Worm (Caenorhabditis elegans) whole organism, L3 larva: ENCODE data around the gene H05C05.1.

Experiments used
- aly-2 ChIP-seq: fragments of 150-350 bp; optimal IDR thresholded peaks from 2 replicates; lab custom pipeline; 2014; ENCODE audit warnings: missing biosample characterization, missing genetic modification characterization
- ama-1 ChIP-seq: fragments of 150-350 bp; optimal IDR thresholded peaks from 2 replicates; lab custom pipeline; 2018
- ceh-16 ChIP-seq: sonication (generic microtip); optimal IDR thresholded peaks from 2 replicates; lab custom pipeline; 2017; ENCODE audit warnings: missing biosample characterization, missing genetic modification characterization
- ceh-28 ChIP-seq: fragments of 150-350 bp; optimal IDR thresholded peaks from 2 replicates; lab custom pipeline; 2014; ENCODE audit warnings: missing biosample characterization, missing genetic modification reagents, missing genetic modification characterization
- ceh-9 ChIP-seq: sonication (generic microtip); optimal IDR thresholded peaks from 2 replicates; lab custom pipeline; 2018; ENCODE audit warnings: missing biosample characterization, missing genetic modification characterization
- daf-12 ChIP-seq: fragments of 150-350 bp; optimal IDR thresholded peaks from 2 replicates; lab custom pipeline; 2014; ENCODE audit warnings: missing biosample characterization, missing genetic modification reagents, missing genetic modification characterization
- egl-27 ChIP-seq: sonication (generic microtip); optimal IDR thresholded peaks from 4 replicates; lab custom pipeline; 2017; ENCODE audit warnings: missing biosample characterization, missing genetic modification reagents, missing genetic modification characterization
- egl-5 ChIP-seq: fragments of 150-350 bp; optimal IDR thresholded peaks from 2 replicates; lab custom pipeline; 2017; ENCODE audit warnings: missing biosample characterization, missing genetic modification reagents, missing genetic modification characterization, inconsistent platforms
- elt-1 ChIP-seq: fragments of 150-350 bp; optimal IDR thresholded peaks from 2 replicates; lab custom pipeline; 2014; ENCODE audit warnings: missing biosample characterization, missing genetic modification characterization
- elt-2 ChIP-seq: sonication (generic microtip); optimal IDR thresholded peaks from 2 replicates; lab custom pipeline; 2016; ENCODE audit warnings: missing genetic modification reagents, mild to moderate bottlenecking, missing genetic modification characterization, missing compliant biosample characterization
- elt-3 ChIP-seq, 3 experiments: fragments of 150-350 bp in 1 of 3; sonication (generic microtip) in 2 of 3; optimal IDR thresholded peaks; 2 replicates in 2 of 3; 4 replicates in 1 of 3; lab custom pipeline; 2014 to 2017; ENCODE audit warnings: missing biosample characterization in 3 of 3, missing genetic modification characterization in 3 of 3
- fkh-2 ChIP-seq: fragments of 150-350 bp; optimal IDR thresholded peaks from 2 replicates; lab custom pipeline; 2014; ENCODE audit warnings: missing biosample characterization, missing genetic modification reagents, missing genetic modification characterization
- hmg-11 ChIP-seq: sonication (generic microtip); optimal IDR thresholded peaks from 2 replicates; lab custom pipeline; 2016; ENCODE audit warnings: missing genetic modification characterization, missing compliant biosample characterization
- jun-1 ChIP-seq: fragments of 150-350 bp; optimal IDR thresholded peaks from 2 replicates; lab custom pipeline; 2014; ENCODE audit warnings: missing biosample characterization, missing genetic modification reagents, missing genetic modification characterization
- lin-15B ChIP-seq: fragments of 150-350 bp; optimal IDR thresholded peaks from 2 replicates; lab custom pipeline; 2014; ENCODE audit warnings: missing biosample characterization, missing genetic modification characterization
- lsy-12 ChIP-seq: sonication (generic microtip); optimal IDR thresholded peaks from 2 replicates; lab custom pipeline; 2016; ENCODE audit warnings: mild to moderate bottlenecking, missing genetic modification characterization, missing compliant biosample characterization
- mdl-1 ChIP-seq: fragments of 150-350 bp; optimal IDR thresholded peaks from 2 replicates; lab custom pipeline; 2014; ENCODE audit warnings: missing biosample characterization, missing genetic modification characterization
- mml-1 ChIP-seq: fragments of 150-350 bp; sonication (generic microtip); optimal IDR thresholded peaks from 3 replicates; lab custom pipeline; 2014; ENCODE audit warnings: missing biosample characterization, missing genetic modification characterization
- nfya-1 ChIP-seq: sonication (generic microtip); optimal IDR thresholded peaks from 2 replicates; lab custom pipeline; 2017; ENCODE audit warnings: missing genetic modification characterization, mild to moderate bottlenecking, missing compliant biosample characterization, antibody characterized with exemption, moderate library complexity; ENCODE audit not compliant: insufficient read depth
- nhr-11 ChIP-seq: fragments of 150-350 bp; optimal IDR thresholded peaks from 2 replicates; lab custom pipeline; 2014; ENCODE audit warnings: missing biosample characterization, missing genetic modification characterization
- nhr-12 ChIP-seq: fragments of 150-350 bp; optimal IDR thresholded peaks from 2 replicates; lab custom pipeline; 2014; ENCODE audit warnings: missing biosample characterization, missing genetic modification characterization
- nhr-23 ChIP-seq: fragments of 150-350 bp; optimal IDR thresholded peaks from 2 replicates; lab custom pipeline; 2014; ENCODE audit warnings: missing biosample characterization, missing genetic modification reagents, missing genetic modification characterization
- nhr-25 ChIP-seq: sonication (generic microtip); optimal IDR thresholded peaks from 2 replicates; lab custom pipeline; 2017; ENCODE audit warnings: missing biosample characterization, missing genetic modification characterization
- pqm-1 ChIP-seq: fragments of 150-350 bp; optimal IDR thresholded peaks from 2 replicates; lab custom pipeline; 2017; ENCODE audit warnings: missing biosample characterization, missing genetic modification characterization, inconsistent platforms
- sea-2 ChIP-seq: fragments of 150-350 bp; sonication (generic microtip); optimal IDR thresholded peaks from 4 replicates; lab custom pipeline; 2014; ENCODE audit warnings: missing biosample characterization, missing genetic modification reagents, missing genetic modification characterization
- skn-1 ChIP-seq: fragments of 150-350 bp; optimal IDR thresholded peaks from 2 replicates; lab custom pipeline; 2014; ENCODE audit warnings: missing biosample characterization, missing genetic modification characterization
- snpc-4 ChIP-seq: fragments of 150-350 bp; optimal IDR thresholded peaks from 2 replicates; lab custom pipeline; 2014; ENCODE audit warnings: missing biosample characterization, missing genetic modification characterization
- unc-39 ChIP-seq: sonication (generic microtip); optimal IDR thresholded peaks from 4 replicates; lab custom pipeline; 2017; ENCODE audit warnings: missing biosample characterization, missing genetic modification characterization
- unc-62 ChIP-seq: fragments of 150-350 bp; sonication (generic microtip); optimal IDR thresholded peaks from 4 replicates; lab custom pipeline; 2014; ENCODE audit warnings: missing biosample characterization, missing genetic modification reagents, missing genetic modification characterization
- ztf-11 ChIP-seq: fragments of 150-350 bp; optimal IDR thresholded peaks from 2 replicates; lab custom pipeline; 2014; ENCODE audit warnings: missing biosample characterization, missing genetic modification characterization
- ztf-4 ChIP-seq: fragments of 150-350 bp; optimal IDR thresholded peaks from 2 replicates; lab custom pipeline; 2014; ENCODE audit warnings: missing biosample characterization, missing genetic modification characterization

The H05C05.1 gene

ce11 chrIII:2948310-2948961 lies 1.5 kb downstream of the H05C05.1 start:
- TF ChIP-seq elt-2 (tag; lab: Kevin White, UChicago) = peak; percentile 90
- TF ChIP-seq lsy-12 = no peak
- no peak for TF ChIP-seq ceh-9 (tag; lab: Kevin White, UChicago)
- peak; percentile 10 for TF ChIP-seq nfya-1 (tag; lab: Kevin White, UChicago)
- TF ChIP-seq mml-1 (tag; lab: Kevin White, UChicago) = no peak
- no peak for TF ChIP-seq elt-1 (tag; lab: Kevin White, UChicago)
- peak; percentile 66 for TF ChIP-seq nhr-23 (tag; lab: Kevin White, UChicago)
- no peak for TF ChIP-seq ceh-16 (tag; lab: Kevin White, UChicago)
- TF ChIP-seq pqm-1 (tag; lab: Kevin White, UChicago) = peak; percentile 83
- TF ChIP-seq jun-1 = peak; percentile 4
- TF ChIP-seq egl-5 (tag; lab: Kevin White, UChicago) = no peak
- no peak for TF ChIP-seq ztf-11
- TF ChIP-seq ceh-28 (tag; lab: Kevin White, UChicago) = peak; percentile 47
- peak; percentile 57 for TF ChIP-seq nhr-25 (tag; lab: Kevin White, UChicago)
- TF ChIP-seq, all 47 proteins: peak for 7

- TF ChIP-seq unc-39 (tag; lab: Kevin White, UChicago) (no peak), fkh-2 (tag; lab: Kevin White, UChicago) (no peak), daf-12 (no peak), nfya-1 (tag; lab: Kevin White, UChicago) (no peak), elt-2 (tag; lab: Kevin White, UChicago) (no peak), nhr-11 (no peak), ztf-11 (no peak), snpc-4 (tag; lab: Kevin White, UChicago) (no peak), nhr-12 (tag; lab: Kevin White, UChicago) (no peak)
Observed at ce11 chrIII:2952437-2952836, 5.5 kb downstream of the H05C05.1 start.

DNA sequence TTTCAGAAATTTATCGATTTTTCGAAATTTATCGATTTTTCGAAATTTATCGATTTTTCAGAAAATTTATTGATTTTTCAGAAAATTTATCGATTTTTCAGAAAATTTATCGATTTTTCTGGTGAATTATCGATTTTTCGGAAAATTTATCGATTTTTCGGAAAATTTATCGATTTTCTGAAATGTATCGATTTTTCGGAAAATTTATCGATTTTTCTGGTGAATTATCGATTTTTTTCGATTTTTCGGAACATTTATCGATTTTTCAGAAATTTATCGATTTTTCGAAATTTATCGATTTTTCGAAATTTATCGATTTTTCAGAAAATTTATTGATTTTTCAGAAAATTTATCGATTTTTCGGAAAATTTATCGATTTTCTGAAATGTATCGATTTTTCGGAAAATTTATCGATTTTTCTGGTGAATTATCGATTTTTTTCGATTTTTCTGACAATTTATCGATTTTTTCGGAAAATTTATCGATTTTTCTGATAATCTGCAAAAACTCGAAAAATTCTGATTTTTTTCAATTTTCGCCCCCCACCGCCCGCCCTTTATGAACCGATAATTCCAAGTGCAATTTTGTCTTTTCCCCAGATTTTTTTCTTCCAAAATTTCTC lies 13.9 kb downstream of the H05C05.1 start:
- TF ChIP-seq ceh-28 (tag; lab: Kevin White, UChicago) = peak; percentile 100

ce11 chrIII:2961840-2962239 lies 14.9 kb downstream of the H05C05.1 start:
- peak; percentile 87 for TF ChIP-seq ceh-28 (tag; lab: Kevin White, UChicago)
- no peak for TF ChIP-seq unc-39 (tag; lab: Kevin White, UChicago)

ce11 chrIII:2962878-2963540 lies 16.1 kb downstream of the H05C05.1 start:
- TF ChIP-seq ceh-28 (tag; lab: Kevin White, UChicago) = peak; percentile 96
- TF ChIP-seq, all 47 proteins: peak for 1; not testable (repeated sequence) for 46

- TF ChIP-seq snpc-4 (tag; lab: Kevin White, UChicago) = no peak
- TF ChIP-seq nhr-23 (tag; lab: Kevin White, UChicago) = no peak
- TF ChIP-seq elt-3 (tag; optimal IDR thresholded peaks at IDR 0.05; lab: Kevin White, UChicago) = no peak
- no peak for TF ChIP-seq lin-15B (tag; lab: Kevin White, UChicago)
- TF ChIP-seq aly-2 = no peak
- TF ChIP-seq hmg-11 (tag; lab: Kevin White, UChicago) = no peak
- no peak for TF ChIP-seq egl-5 (tag; lab: Kevin White, UChicago)
- TF ChIP-seq unc-62 (GFP tag; lab: Kevin White, UChicago) = no peak
- no peak for TF ChIP-seq sea-2 (GFP tag; lab: Kevin White, UChicago)
- no peak for TF ChIP-seq nhr-12 (tag; lab: Kevin White, UChicago)
- no peak for TF ChIP-seq elt-2 (tag; lab: Kevin White, UChicago)
- no peak for TF ChIP-seq nhr-11
- TF ChIP-seq ztf-4 (tag; lab: Kevin White, UChicago) = no peak
- TF ChIP-seq ama-1 (lab: Kevin White, UChicago) = no peak
- no peak for TF ChIP-seq mdl-1
- no peak for TF ChIP-seq skn-1 (tag; lab: Kevin White, UChicago)
- TF ChIP-seq egl-27 (tag; lab: Kevin White, UChicago) = no peak
- no peak for TF ChIP-seq ceh-9 (tag; lab: Kevin White, UChicago)
Observed at ce11 chrIII:2965534-2965933, 18.6 kb downstream of the H05C05.1 start, which contains the start of gene H05C05.2. TSS of gene H05C05.2 (minus strand) at chrIII:2965634.
